ENCODE assay signal across 1 fruit fly cellular context in genomic region chr3R:11967262-11968029, dm6.
TF ChIP-seq lines count a peak whose summit lies in the region.

CG12213 (minus strand) TSS chr3R:11967691.
GC1 (plus strand) TSS chr3R:11967708.

TF ChIP-seq in whole organism, embryonic, 481 proteins besides CTCF, POLR2A, EP300 and RAD21 (continued from another document and continues in another):
- TF ChIP-seq al (GFP tag; IDR thresholded peaks at IDR 0.05; lab: Robert Waterston, UW) (0 out of 2 replicates have a peak, but pooled peaks have one; percentile 17), Gug (GFP tag; IDR thresholded peaks at IDR 0.05; lab: Robert Waterston, UW) (no peak), pzg (GFP tag; optimal IDR thresholded peaks at IDR 0.05; lab: Kevin White, UChicago) (peak; percentile 80), CoRest (tag; optimal IDR thresholded peaks at IDR 0.05; lab: Kevin White, UChicago) (peak; percentile 63), CG7357 (GFP tag; IDR thresholded peaks at IDR 0.05; lab: Robert Waterston, UW) (no peak), slbo (GFP tag; IDR thresholded peaks at IDR 0.05; lab: Robert Waterston, UW) (peak; percentile 25; the same call in 1 of the 2 replicates), CG8765 (GFP tag; IDR thresholded peaks at IDR 0.05; lab: Robert Waterston, UW) (no peak), CG43689 (GFP tag; IDR thresholded peaks at IDR 0.05; lab: Robert Waterston, UW) (no peak), Atf-2 (GFP tag; optimal IDR thresholded peaks at IDR 0.05; lab: Kevin White, UChicago) (no peak), chn (GFP tag; optimal IDR thresholded peaks at IDR 0.05; lab: Kevin White, UChicago) (no peak), CkIIα-i1 (GFP tag; IDR thresholded peaks at IDR 0.05; lab: Robert Waterston, UW) (no peak), dysf (GFP tag; IDR thresholded peaks at IDR 0.05; lab: Robert Waterston, UW) (no peak), PHDP (tag; optimal IDR thresholded peaks at IDR 0.05; lab: Kevin White, UChicago) (no peak), Mes4 (GFP tag; optimal IDR thresholded peaks at IDR 0.05; lab: Kevin White, UChicago) (no peak), bcd (GFP tag; optimal IDR thresholded peaks at IDR 0.05; lab: Kevin White, UChicago) (no peak), E2f2 (GFP tag; IDR thresholded peaks at IDR 0.05; lab: Robert Waterston, UW) (peak; percentile 81), tin (GFP tag; optimal IDR thresholded peaks at IDR 0.05; lab: Kevin White, UChicago) (peak; percentile 24), BEAF-32 (GFP tag; optimal IDR thresholded peaks at IDR 0.05; lab: Kevin White, UChicago) (peak; percentile 99), rib (GFP tag; IDR thresholded peaks at IDR 0.05; lab: Robert Waterston, UW) (no peak), CG15601 (tag; optimal IDR thresholded peaks at IDR 0.05; lab: Kevin White, UChicago) (peak; percentile 53), zfh1 (GFP tag; IDR thresholded peaks at IDR 0.05; lab: Robert Waterston, UW) (no peak), dimm (GFP tag; IDR thresholded peaks at IDR 0.05; lab: Robert Waterston, UW) (no peak), CG31388 (GFP tag; optimal IDR thresholded peaks at IDR 0.05; lab: Kevin White, UChicago) (no peak), bsh (GFP tag; optimal IDR thresholded peaks at IDR 0.05; lab: Kevin White, UChicago) (no peak), Myb (GFP tag; optimal IDR thresholded peaks at IDR 0.05; lab: Kevin White, UChicago) (peak; percentile 30), Drgx (GFP tag; IDR thresholded peaks at IDR 0.05; lab: Robert Waterston, UW) (no peak), Dad (GFP tag; optimal IDR thresholded peaks at IDR 0.05; lab: Kevin White, UChicago) (peak; percentile 10), CG12071 (GFP tag; optimal IDR thresholded peaks at IDR 0.05; lab: Kevin White, UChicago) (no peak), gce (GFP tag; IDR thresholded peaks at IDR 0.05; lab: Robert Waterston, UW) (no peak), Asciz (GFP tag; optimal IDR thresholded peaks at IDR 0.05; lab: Kevin White, UChicago) (no peak), Hmr (GFP tag; optimal IDR thresholded peaks at IDR 0.05; lab: Kevin White, UChicago) (peak; percentile 37), Doc3 (GFP tag; IDR thresholded peaks at IDR 0.05; lab: Robert Waterston, UW; ENCODE audit: partially characterized antibody) (peak; percentile 99), CG3995 (GFP tag; optimal IDR thresholded peaks at IDR 0.05; lab: Kevin White, UChicago) (peak; percentile 90), H15 (GFP tag; IDR thresholded peaks at IDR 0.05; lab: Robert Waterston, UW) (no peak), CG34422 (GFP tag; IDR thresholded peaks at IDR 0.05; lab: Robert Waterston, UW) (0 out of 3 replicates have a peak, but pooled peaks have one; percentile 12), CG9437 (GFP tag; optimal IDR thresholded peaks at IDR 0.05; lab: Kevin White, UChicago) (no peak), mam (GFP tag; optimal IDR thresholded peaks at IDR 0.05; lab: Kevin White, UChicago) (peak; percentile 52), CG17829 (tag; optimal IDR thresholded peaks at IDR 0.05; lab: Kevin White, UChicago) (peak; percentile 65), CG17912 (GFP tag; optimal IDR thresholded peaks at IDR 0.05; lab: Kevin White, UChicago) (no peak), Lpt (GFP tag; optimal IDR thresholded peaks at IDR 0.05; lab: Kevin White, UChicago) (no peak), CG18619 (GFP tag; optimal IDR thresholded peaks at IDR 0.05; lab: Kevin White, UChicago) (no peak), CG8478 (optimal IDR thresholded peaks at IDR 0.05; lab: Kevin White, UChicago) (no peak), row (GFP tag; IDR thresholded peaks at IDR 0.05; lab: Robert Waterston, UW) (peak; percentile 82), mld (GFP tag; IDR thresholded peaks at IDR 0.05; lab: Robert Waterston, UW; ENCODE audit: partially characterized antibody) (peak; percentile 94), Ravus (GFP tag; IDR thresholded peaks at IDR 0.05; lab: Robert Waterston, UW) (no peak), shn (GFP tag; optimal IDR thresholded peaks at IDR 0.05; lab: Kevin White, UChicago) (no peak), slou (GFP tag; optimal IDR thresholded peaks at IDR 0.05; lab: Kevin White, UChicago) (no peak), Awh (GFP tag; IDR thresholded peaks at IDR 0.05; lab: Robert Waterston, UW) (no peak), kni (GFP tag; optimal IDR thresholded peaks at IDR 0.05; lab: Kevin White, UChicago) (no peak), cad (GFP tag; optimal IDR thresholded peaks at IDR 0.05; lab: Kevin White, UChicago) (peak; percentile 1), ac (GFP tag; optimal IDR thresholded peaks at IDR 0.05; lab: Kevin White, UChicago) (no peak), kah (GFP tag; optimal IDR thresholded peaks at IDR 0.05; lab: Kevin White, UChicago) (no peak), sima (GFP tag; optimal IDR thresholded peaks at IDR 0.05; lab: Kevin White, UChicago) (no peak), CG8944 (GFP tag; optimal IDR thresholded peaks at IDR 0.05; lab: Kevin White, UChicago) (no peak), sqz (GFP tag; optimal IDR thresholded peaks at IDR 0.05; lab: Kevin White, UChicago) (peak; percentile 60), Jarid2 (GFP tag; optimal IDR thresholded peaks at IDR 0.05; lab: Kevin White, UChicago) (peak; percentile 26), vvl (GFP tag; IDR thresholded peaks at IDR 0.05; lab: Robert Waterston, UW) (peak; percentile 10; the same call in 1 of the 2 replicates), Ada2b (GFP tag; IDR thresholded peaks at IDR 0.05; lab: Robert Waterston, UW) (no peak), CG7928 (GFP tag; optimal IDR thresholded peaks at IDR 0.05; lab: Kevin White, UChicago) (no peak), dmrt99B (tag; optimal IDR thresholded peaks at IDR 0.05; lab: Kevin White, UChicago) (no peak), tll (GFP tag; optimal IDR thresholded peaks at IDR 0.05; lab: Kevin White, UChicago) (peak in 1 of 2 experiments; percentile 4), ems (GFP tag; optimal IDR thresholded peaks at IDR 0.05; lab: Kevin White, UChicago) (peak; percentile 34), pnt (GFP tag; optimal IDR thresholded peaks at IDR 0.05; lab: Kevin White, UChicago) (no peak), p53 (GFP tag; optimal IDR thresholded peaks at IDR 0.05; lab: Kevin White, UChicago) (no peak), CG1603 (tag; optimal IDR thresholded peaks at IDR 0.05; lab: Kevin White, UChicago) (peak; percentile 17), CG9932 (GFP tag; IDR thresholded peaks at IDR 0.05; lab: Robert Waterston, UW) (peak; percentile 73; the same call in 1 of the 2 replicates), CG1602 (GFP tag; optimal IDR thresholded peaks at IDR 0.05; lab: Kevin White, UChicago) (no peak), CG11723 (GFP tag; optimal IDR thresholded peaks at IDR 0.05; lab: Kevin White, UChicago) (no peak), CG10431 (GFP tag; optimal IDR thresholded peaks at IDR 0.05; lab: Kevin White, UChicago) (no peak), Xrp1 (GFP tag; IDR thresholded peaks at IDR 0.05; lab: Robert Waterston, UW) (no peak), CG18764 (GFP tag; optimal IDR thresholded peaks at IDR 0.05; lab: Kevin White, UChicago) (no peak), CG6254 (GFP tag; optimal IDR thresholded peaks at IDR 0.05; lab: Kevin White, UChicago) (no peak), CG32767 (GFP tag; IDR thresholded peaks at IDR 0.05; lab: Robert Waterston, UW) (no peak), maf-S (GFP tag; optimal IDR thresholded peaks at IDR 0.05; lab: Kevin White, UChicago) (no peak), fd96Cb (tag; optimal IDR thresholded peaks at IDR 0.05; lab: Kevin White, UChicago) (no peak), ind (GFP tag; optimal IDR thresholded peaks at IDR 0.05; lab: Kevin White, UChicago) (no peak), CG17328 (GFP tag; IDR thresholded peaks at IDR 0.05; lab: Robert Waterston, UW) (no peak), crp (GFP tag; optimal IDR thresholded peaks at IDR 0.05; lab: Kevin White, UChicago) (peak in 1 of 2 experiments; percentile 48), fd102C (GFP tag; optimal IDR thresholded peaks at IDR 0.05; lab: Kevin White, UChicago) (no peak), CG4404 (GFP tag; IDR thresholded peaks at IDR 0.05; lab: Robert Waterston, UW) (no peak), CG1647 (GFP tag; optimal IDR thresholded peaks at IDR 0.05; lab: Kevin White, UChicago) (peak; percentile 12), tgo (GFP tag; IDR thresholded peaks at IDR 0.05; lab: Robert Waterston, UW) (no peak), br (optimal IDR thresholded peaks at IDR 0.05; lab: Kevin White, UChicago) (no peak), CG13775 (GFP tag; optimal IDR thresholded peaks at IDR 0.05; lab: Kevin White, UChicago) (peak; percentile 7), Eip74EF (GFP tag; optimal IDR thresholded peaks at IDR 0.05; lab: Kevin White, UChicago) (no peak), org-1 (GFP tag; optimal IDR thresholded peaks at IDR 0.05; lab: Kevin White, UChicago) (no peak), CG12942 (GFP tag; optimal IDR thresholded peaks at IDR 0.05; lab: Kevin White, UChicago) (no peak), Dref (GFP tag; IDR thresholded peaks at IDR 0.05; lab: Robert Waterston, UW) (peak; percentile 76), Hr78 (GFP tag; optimal IDR thresholded peaks at IDR 0.05; lab: Kevin White, UChicago) (no peak), CG2120 (GFP tag; optimal IDR thresholded peaks at IDR 0.05; lab: Kevin White, UChicago) (peak; percentile 50), toy (GFP tag; IDR thresholded peaks at IDR 0.05; lab: Robert Waterston, UW) (no peak), CG7963 (GFP tag; IDR thresholded peaks at IDR 0.05; lab: Robert Waterston, UW; ENCODE audit: partially characterized antibody) (peak; percentile 91), amos (GFP tag; IDR thresholded peaks at IDR 0.05; lab: Robert Waterston, UW; ENCODE audit: partially characterized antibody) (peak; percentile 99), dmrt11E (tag; optimal IDR thresholded peaks at IDR 0.05; lab: Kevin White, UChicago) (peak; percentile 8), CG3281 (GFP tag; optimal IDR thresholded peaks at IDR 0.05; lab: Kevin White, UChicago) (no peak), nau (GFP tag; optimal IDR thresholded peaks at IDR 0.05; lab: Kevin White, UChicago) (no peak), en (GFP tag; optimal IDR thresholded peaks at IDR 0.05; lab: Kevin White, UChicago) (no peak), Opbp (GFP tag; IDR thresholded peaks at IDR 0.05; lab: Robert Waterston, UW; ENCODE audit: partially characterized antibody) (peak; percentile 97), Hsf (GFP tag; optimal IDR thresholded peaks at IDR 0.05; lab: Kevin White, UChicago) (peak; percentile 34), exex (tag; optimal IDR thresholded peaks at IDR 0.05; lab: Kevin White, UChicago) (no peak), hkb (optimal IDR thresholded peaks at IDR 0.05; lab: Kevin White, UChicago) (no peak), hkb (GFP tag; IDR thresholded peaks at IDR 0.05; lab: Robert Waterston, UW) (no peak), CG9797 (GFP tag; optimal IDR thresholded peaks at IDR 0.05; lab: Kevin White, UChicago) (peak; percentile 91), Abd-B (GFP tag; optimal IDR thresholded peaks at IDR 0.05; lab: Kevin White, UChicago) (no peak), CG7745 (tag; optimal IDR thresholded peaks at IDR 0.05; lab: Kevin White, UChicago) (no peak), Hr51 (GFP tag; optimal IDR thresholded peaks at IDR 0.05; lab: Kevin White, UChicago) (peak in 1 of 2 experiments; percentile 9), CG34376 (GFP tag; optimal IDR thresholded peaks at IDR 0.05; lab: Kevin White, UChicago) (no peak), NFAT (GFP tag; IDR thresholded peaks at IDR 0.05; lab: Robert Waterston, UW) (0 out of 2 replicates have a peak, but pooled peaks have one; percentile 28), gcm (GFP tag; optimal IDR thresholded peaks at IDR 0.05; lab: Kevin White, UChicago) (no peak), CG5180 (GFP tag; optimal IDR thresholded peaks at IDR 0.05; lab: Kevin White, UChicago) (no peak), psq (GFP tag; optimal IDR thresholded peaks at IDR 0.05; lab: Kevin White, UChicago) (no peak), Stat92E (GFP tag; optimal IDR thresholded peaks at IDR 0.05; lab: Kevin White, UChicago) (no peak), CG17186 (GFP tag; optimal IDR thresholded peaks at IDR 0.05; lab: Kevin White, UChicago) (peak; percentile 18), CG3163 (GFP tag; optimal IDR thresholded peaks at IDR 0.05; lab: Kevin White, UChicago) (no peak), CG9609 (GFP tag; optimal IDR thresholded peaks at IDR 0.05; lab: Kevin White, UChicago) (no peak), Oaz (GFP tag; IDR thresholded peaks at IDR 0.05; lab: Robert Waterston, UW) (no peak), Camta (GFP tag; optimal IDR thresholded peaks at IDR 0.05; lab: Kevin White, UChicago) (no peak), CG2129 (GFP tag; IDR thresholded peaks at IDR 0.05; lab: Robert Waterston, UW; ENCODE audit: partially characterized antibody) (peak; percentile 97), Dip3 (GFP tag; optimal IDR thresholded peaks at IDR 0.05; lab: Kevin White, UChicago) (no peak), emc (GFP tag; optimal IDR thresholded peaks at IDR 0.05; lab: Kevin White, UChicago) (no peak), Ptx1 (GFP tag; IDR thresholded peaks at IDR 0.05; lab: Robert Waterston, UW) (no peak), CG17568 (GFP tag; optimal IDR thresholded peaks at IDR 0.05; lab: Kevin White, UChicago) (no peak), CG15479 (GFP tag; optimal IDR thresholded peaks at IDR 0.05; lab: Kevin White, UChicago) (no peak), wor (GFP tag; IDR thresholded peaks at IDR 0.05; lab: Robert Waterston, UW) (no peak), CG12744 (GFP tag; optimal IDR thresholded peaks at IDR 0.05; lab: Kevin White, UChicago) (no peak), CG7786 (GFP tag; optimal IDR thresholded peaks at IDR 0.05; lab: Kevin White, UChicago) (no peak), ham (GFP tag; IDR thresholded peaks at IDR 0.05; lab: Robert Waterston, UW) (no peak), Spps (tag; optimal IDR thresholded peaks at IDR 0.05; lab: Kevin White, UChicago) (no peak), wdn (GFP tag; IDR thresholded peaks at IDR 0.05; lab: Robert Waterston, UW) (no peak), CG11695 (GFP tag; IDR thresholded peaks at IDR 0.05; lab: Robert Waterston, UW) (no peak), zen2 (GFP tag; IDR thresholded peaks at IDR 0.05; lab: Robert Waterston, UW; ENCODE audit: partially characterized antibody) (peak; percentile 95), ftz-f1 (GFP tag; optimal IDR thresholded peaks at IDR 0.05; lab: Kevin White, UChicago) (no peak), zen (tag; optimal IDR thresholded peaks at IDR 0.05; lab: Kevin White, UChicago) (peak; percentile 30), Hr3 (GFP tag; optimal IDR thresholded peaks at IDR 0.05; lab: Kevin White, UChicago) (peak; percentile 33), CG31441 (GFP tag; IDR thresholded peaks at IDR 0.05; lab: Robert Waterston, UW) (peak; percentile 45; the same call in 1 of the 2 replicates), corto (GFP tag; optimal IDR thresholded peaks at IDR 0.05; lab: Kevin White, UChicago) (peak; percentile 57)
